Worm (Caenorhabditis elegans): ENCODE data around the gene fbxc-48.

The fbxc-48 gene

DNA sequence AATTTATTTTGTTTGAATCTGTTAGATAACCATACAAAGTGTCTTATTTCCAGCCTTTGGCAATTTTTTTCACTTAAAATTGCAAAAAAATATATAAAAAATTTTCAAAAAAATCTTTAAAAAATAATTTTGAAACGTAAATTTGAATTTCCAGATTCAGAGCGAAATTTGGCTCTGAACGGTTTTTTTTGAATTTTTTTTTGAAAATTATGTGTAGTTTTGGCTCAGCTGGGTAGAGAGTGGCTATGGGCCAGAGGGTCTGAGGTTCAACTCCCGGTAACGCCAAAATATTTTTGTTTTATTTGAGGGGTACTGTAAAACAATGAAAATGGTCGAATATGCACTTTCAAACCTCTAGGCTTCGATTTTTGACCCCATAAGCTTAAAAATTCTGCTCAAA, 12.8 kb upstream of the fbxc-48 start:
- TF ChIP-seq aly-2 (tag; optimal IDR thresholded peaks at IDR 0.05) (no peak), ceh-9 (tag; optimal IDR thresholded peaks at IDR 0.05) (no peak), mdl-1 (tag; optimal IDR thresholded peaks at IDR 0.05) (no peak), daf-12 (tag; optimal IDR thresholded peaks at IDR 0.05) (no peak), nhr-43 (tag; optimal IDR thresholded peaks at IDR 0.05; ENCODE audit: poor library complexity, severe bottlenecking) (no peak)

DNA sequence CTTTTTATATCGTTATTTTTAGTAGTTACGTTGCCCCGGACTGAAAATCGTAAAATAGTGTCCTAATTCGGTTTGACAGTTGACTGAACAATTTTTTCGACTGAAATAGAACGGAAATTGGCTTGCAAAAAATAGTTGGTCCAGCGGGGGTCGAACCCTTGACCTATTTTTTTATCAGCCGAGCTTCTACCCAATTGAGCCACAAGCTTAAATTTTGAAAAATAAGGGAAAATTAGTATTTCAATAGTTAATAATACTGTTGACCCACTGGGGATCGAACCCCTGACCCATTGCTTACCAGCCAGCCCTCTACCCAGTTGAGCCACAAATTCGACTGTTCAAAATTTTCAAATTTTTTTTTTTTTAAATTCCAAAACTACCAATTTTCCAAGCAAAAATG, 11.1 kb upstream of the fbxc-48 start:
- TF ChIP-seq ceh-16 (tag; optimal IDR thresholded peaks at IDR 0.05) (no peak), aly-2 (tag; optimal IDR thresholded peaks at IDR 0.05) (no peak), jun-1 (tag; optimal IDR thresholded peaks at IDR 0.05) (no peak), mdl-1 (tag; optimal IDR thresholded peaks at IDR 0.05) (no peak)

- TF ChIP-seq unc-39 (tag; optimal IDR thresholded peaks at IDR 0.05) (no peak), ama-1 (optimal IDR thresholded peaks at IDR 0.05) (no peak), zag-1 (tag; optimal IDR thresholded peaks at IDR 0.05) (no peak), ceh-28 (tag; optimal IDR thresholded peaks at IDR 0.05) (no peak), lin-39 (tag; optimal IDR thresholded peaks at IDR 0.05) (no peak), nhr-25 (tag; optimal IDR thresholded peaks at IDR 0.05) (no peak), nfya-1 (tag; optimal IDR thresholded peaks at IDR 0.05; ENCODE audit: insufficient read depth) (no peak)
Observed at ce11 chrII:750155-750554, 9.4 kb upstream of the fbxc-48 start, which contains the start of gene snt-6. Gene snt-6 (minus strand): TSS chrII:750212.

ce11 chrII:732393-732792, 8.3 kb downstream of the fbxc-48 start:
- peak; percentile 13 for TF ChIP-seq elt-2 (tag; optimal IDR thresholded peaks at IDR 0.05)
- no peak for TF ChIP-seq skn-1 (tag; optimal IDR thresholded peaks at IDR 0.05)

ce11 chrII:729931-730330, 10.8 kb downstream of the fbxc-48 start:
- TF ChIP-seq ceh-16 (tag; optimal IDR thresholded peaks at IDR 0.05), result no peak
- no peak for TF ChIP-seq aly-2 (tag; optimal IDR thresholded peaks at IDR 0.05)
- peak; percentile 9 for TF ChIP-seq lin-15B (tag; optimal IDR thresholded peaks at IDR 0.05)

DNA sequence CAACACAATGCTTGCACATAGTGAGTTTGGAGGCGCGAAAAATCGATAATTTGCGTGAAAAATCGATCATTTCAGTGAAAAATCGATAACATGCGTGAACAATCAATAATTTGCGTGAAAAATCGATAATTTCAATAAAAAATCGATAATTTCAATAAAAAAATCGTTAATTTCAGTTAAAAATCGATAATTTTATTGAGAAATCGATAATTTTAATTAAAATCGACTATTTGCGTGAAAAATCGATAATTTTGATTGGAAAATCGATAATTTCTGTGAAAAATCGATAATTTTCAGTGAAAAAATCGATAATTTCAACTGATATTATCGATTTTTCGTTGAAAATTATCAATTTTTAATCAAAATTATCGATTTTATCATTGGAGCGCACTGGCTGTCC, 16.7 kb downstream of the fbxc-48 start:
- TF ChIP-seq ceh-82 (tag; optimal IDR thresholded peaks at IDR 0.05) (no peak), ceh-28 (tag; optimal IDR thresholded peaks at IDR 0.05) (peak; percentile 99)

DNA sequence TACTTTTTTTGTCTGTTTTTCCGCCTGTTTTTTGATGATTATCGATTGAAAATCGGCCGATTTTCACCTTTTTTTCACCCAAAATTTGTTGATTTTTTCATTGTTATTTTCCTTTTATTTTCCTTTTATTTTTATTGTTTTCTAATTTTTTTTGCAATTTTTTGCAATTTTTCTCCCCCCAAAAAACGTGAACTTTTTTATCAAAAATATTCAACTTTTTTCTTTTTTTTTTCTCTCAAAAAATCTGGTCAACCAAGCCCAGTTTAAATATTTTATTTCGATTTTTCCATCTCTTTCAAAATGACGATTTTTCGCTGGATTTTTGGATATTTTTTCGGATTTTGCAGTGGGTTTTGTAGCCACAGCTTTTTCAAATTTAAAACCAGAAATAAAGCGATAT, 17.2 kb downstream of the fbxc-48 start, which contains the start of gene rfip-2:
Gene rfip-2, plus strand, starts transcription at position 301 of the 400 bp plus-strand sequence.
- TF ChIP-seq skn-1 (tag; optimal IDR thresholded peaks at IDR 0.05), result no peak
- TF ChIP-seq nhr-43 (tag; optimal IDR thresholded peaks at IDR 0.05; ENCODE audit: poor library complexity, severe bottlenecking), result no peak
- no peak for TF ChIP-seq pqm-1 (tag; optimal IDR thresholded peaks at IDR 0.05)
- no peak for TF ChIP-seq ceh-82 (tag; optimal IDR thresholded peaks at IDR 0.05)
- no peak for TF ChIP-seq unc-62 (GFP tag; optimal IDR thresholded peaks at IDR 0.05)
- no peak for TF ChIP-seq fkh-10 (GFP tag; optimal IDR thresholded peaks at IDR 0.05)
- no peak for TF ChIP-seq ztf-11 (tag; optimal IDR thresholded peaks at IDR 0.05)
- TF ChIP-seq tbx-2 (tag; optimal IDR thresholded peaks at IDR 0.05), result no peak

DNA sequence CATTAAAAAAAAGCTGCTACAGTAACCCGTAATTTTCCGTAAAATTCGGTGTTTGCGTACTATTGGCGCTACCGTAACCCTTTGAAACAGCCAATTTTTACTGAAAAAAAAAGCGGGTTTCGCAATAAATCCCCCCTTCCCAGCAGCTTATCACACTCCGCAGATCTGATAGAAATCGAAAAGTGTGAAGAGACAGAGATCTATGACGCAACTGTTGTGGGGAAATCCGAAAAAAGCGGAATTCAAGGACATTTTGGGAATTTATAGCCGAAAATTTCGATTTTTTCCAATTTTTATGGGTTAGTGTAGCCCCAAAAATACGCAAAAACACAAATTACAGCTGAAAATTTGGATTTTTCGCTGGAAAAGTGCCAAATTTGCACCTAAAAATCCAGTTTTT, 18.8 kb downstream of the fbxc-48 start:
- TF ChIP-seq lin-39 (tag; optimal IDR thresholded peaks at IDR 0.05) (no peak), nhr-76 (tag; optimal IDR thresholded peaks at IDR 0.05) (no peak), nhr-43 (tag; optimal IDR thresholded peaks at IDR 0.05; ENCODE audit: poor library complexity, severe bottlenecking) (no peak), zag-1 (tag; optimal IDR thresholded peaks at IDR 0.05) (no peak), nhr-67 (tag; optimal IDR thresholded peaks at IDR 0.05) (no peak), mml-1 (tag; optimal IDR thresholded peaks at IDR 0.05) (no peak), tbx-2 (tag; optimal IDR thresholded peaks at IDR 0.05) (no peak), eor-1 (tag; optimal IDR thresholded peaks at IDR 0.05) (no peak), R02D3.7 (tag; optimal IDR thresholded peaks at IDR 0.05) (no peak)

All from whole organism, L3 larva.